Worm (Caenorhabditis elegans) whole organism, L4 larva: Measurements from ENCODE around the gene Y40B10A.5.

Source experiments
- F26F4.8 ChIP-seq: fragments of 200-800 bp; sonication (Bioruptor generic); conservative IDR thresholded peaks from 2 replicates; pipeline ENCODE4 v1.3.6; 2022; ENCODE audit warnings: missing genetic modification characterization, missing compliant biosample characterization
- T20F7.1 ChIP-seq: fragments of 200-800 bp; sonication (Bioruptor generic); optimal IDR thresholded peaks from 2 replicates; lab custom pipeline; 2018; ENCODE audit warnings: mild to moderate bottlenecking, missing genetic modification characterization, missing compliant biosample characterization
- T26A8.4 ChIP-seq: fragments of 200-800 bp; sonication (Bioruptor generic); IDR thresholded peaks from 2 replicates; pipeline ENCODE4 v1.3.6; 2022; ENCODE audit warnings: missing genetic modification characterization, missing compliant biosample characterization
- Y48G9A.11 ChIP-seq: fragments of 200-800 bp; sonication (Bioruptor generic); IDR thresholded peaks from 2 replicates; pipeline ENCODE4 v1.3.6; 2022; ENCODE audit warnings: missing genetic modification reagents, missing genetic modification characterization, missing compliant biosample characterization
- aha-1 ChIP-seq: fragments of 150-350 bp; peaks from one replicate; lab custom pipeline; 2014; ENCODE audit warnings: missing biosample characterization, missing genetic modification characterization
- aly-2 ChIP-seq: sonication (generic microtip); optimal IDR thresholded peaks from 2 replicates; lab custom pipeline; 2018; ENCODE audit warnings: missing biosample characterization, missing genetic modification characterization
- ama-1 ChIP-seq: fragments of 150-350 bp; optimal IDR thresholded peaks from 2 replicates; lab custom pipeline; 2014; ENCODE audit warnings: inconsistent platforms, mixed read lengths
- arid-1 ChIP-seq: fragments of 200-800 bp; sonication (Bioruptor generic); conservative IDR thresholded peaks from 2 replicates; pipeline ENCODE4 v1.3.6; 2022; ENCODE audit warnings: missing genetic modification reagents, missing genetic modification characterization, missing compliant biosample characterization
- attf-4 ChIP-seq: sonication (generic microtip); optimal IDR thresholded peaks from 3 replicates; lab custom pipeline; 2017; ENCODE audit warnings: missing biosample characterization, missing genetic modification characterization
- ceh-20 ChIP-seq: fragments of 200-800 bp; sonication (Bioruptor generic); IDR thresholded peaks from 2 replicates; pipeline ENCODE4 v1.3.6; 2022; ENCODE audit warnings: missing genetic modification reagents, missing genetic modification characterization, missing compliant biosample characterization
- ceh-32 ChIP-seq: sonication (generic microtip); optimal IDR thresholded peaks from 2 replicates; lab custom pipeline; 2016; ENCODE audit warnings: mild to moderate bottlenecking, missing genetic modification characterization, missing compliant biosample characterization; ENCODE audit not compliant: poor library complexity
- ceh-62 ChIP-seq: sonication (generic microtip); optimal IDR thresholded peaks from 2 replicates; lab custom pipeline; 2017; ENCODE audit warnings: missing biosample characterization, missing genetic modification characterization
- ces-1 ChIP-seq: fragments of 150-350 bp; sonication (generic microtip); optimal IDR thresholded peaks from 4 replicates; lab custom pipeline; 2014; ENCODE audit warnings: missing biosample characterization, missing genetic modification reagents, missing genetic modification characterization
- ctbp-1 ChIP-seq: fragments of 200-800 bp; sonication (Bioruptor generic); IDR thresholded peaks from 2 replicates; pipeline ENCODE4 v1.3.6; 2022; ENCODE audit warnings: missing genetic modification reagents, missing genetic modification characterization, missing compliant biosample characterization
- daf-16 ChIP-seq, 3 experiments: sonication (generic microtip); optimal IDR thresholded peaks; 2 replicates each; lab custom pipeline; 2016 to 2017; ENCODE audit warnings: missing genetic modification characterization in 3 of 3, missing genetic modification reagents in 3 of 3, mild to moderate bottlenecking in 2 of 3, missing compliant biosample characterization in 2 of 3, missing biosample characterization in 1 of 3, moderate library complexity in 1 of 3
- daf-19 ChIP-seq: fragments of 200-800 bp; sonication (Bioruptor generic); conservative IDR thresholded peaks from 2 replicates; pipeline ENCODE4 v1.3.6; 2022; ENCODE audit warnings: missing genetic modification characterization, missing compliant biosample characterization
- dpl-1 ChIP-seq: fragments of 150-350 bp; optimal IDR thresholded peaks from 2 replicates; lab custom pipeline; 2014; ENCODE audit warnings: missing biosample characterization, missing genetic modification reagents, missing genetic modification characterization
- duxl-1 ChIP-seq: sonication (generic microtip); optimal IDR thresholded peaks from 2 replicates; lab custom pipeline; 2016; ENCODE audit warnings: mild to moderate bottlenecking, missing genetic modification characterization, moderate library complexity, missing compliant biosample characterization; ENCODE audit not compliant: poor library complexity
- dve-1 ChIP-seq: sonication (generic microtip); optimal IDR thresholded peaks from 2 replicates; lab custom pipeline; 2017; ENCODE audit warnings: antibody characterized with exemption, mild to moderate bottlenecking, missing genetic modification characterization, missing compliant biosample characterization; ENCODE audit not compliant: insufficient read depth
- fkh-10 ChIP-seq: fragments of 150-350 bp; optimal IDR thresholded peaks from 2 replicates; lab custom pipeline; 2014; ENCODE audit warnings: missing biosample characterization, missing genetic modification reagents, missing genetic modification characterization
- hif-1 ChIP-seq, 2 experiments: sonication (generic microtip); optimal IDR thresholded peaks; 2 replicates each; lab custom pipeline; 2016 to 2017; ENCODE audit warnings: missing compliant biosample characterization in 2 of 2, missing genetic modification characterization in 2 of 2, missing genetic modification reagents in 2 of 2, missing genotype in 2 of 2, mild to moderate bottlenecking in 1 of 2
- hlh-30 ChIP-seq: sonication (generic microtip); optimal IDR thresholded peaks from 2 replicates; lab custom pipeline; 2017; ENCODE audit warnings: antibody characterized with exemption, mild to moderate bottlenecking, missing genetic modification characterization, missing compliant biosample characterization; ENCODE audit not compliant: insufficient read depth
- hmg-1.1 ChIP-seq: fragments of 200-800 bp; sonication (Bioruptor generic); IDR thresholded peaks from 2 replicates; pipeline ENCODE4 v1.3.6; 2022; ENCODE audit warnings: missing genetic modification reagents, missing genetic modification characterization, missing compliant biosample characterization
- lin-1 ChIP-seq: fragments of 200-800 bp; sonication (Bioruptor generic); IDR thresholded peaks from 2 replicates; pipeline ENCODE4 v1.3.6; 2022; ENCODE audit warnings: missing genetic modification reagents, missing genetic modification characterization, missing compliant biosample characterization
- lin-13 ChIP-seq: fragments of 150-350 bp; optimal IDR thresholded peaks from 2 replicates; lab custom pipeline; 2014; ENCODE audit warnings: missing biosample characterization, missing genetic modification reagents, missing genetic modification characterization
- lin-15B ChIP-seq: fragments of 150-350 bp; sonication (generic microtip); optimal IDR thresholded peaks from 3 replicates; lab custom pipeline; 2014; ENCODE audit warnings: missing biosample characterization, missing genetic modification characterization
- lin-29 ChIP-seq: fragments of 200-800 bp; sonication (Bioruptor generic); IDR thresholded peaks from 2 replicates; pipeline ENCODE4 v1.3.6; 2022; ENCODE audit warnings: missing genetic modification reagents, missing genetic modification characterization, missing compliant biosample characterization
- lin-38 ChIP-seq: fragments of 200-800 bp; sonication (Bioruptor generic); IDR thresholded peaks from 2 replicates; pipeline ENCODE4 v1.3.6; 2022; ENCODE audit warnings: missing genetic modification reagents, missing genetic modification characterization, missing compliant biosample characterization
- madf-5 ChIP-seq, 2 experiments: fragments of 200-800 bp; sonication (Bioruptor generic); IDR thresholded peaks; 2 replicates each; pipeline ENCODE4 v1.3.6; 2022; ENCODE audit warnings: missing compliant biosample characterization in 2 of 2, missing genetic modification characterization in 2 of 2
- mdt-29 ChIP-seq: fragments of 200-800 bp; sonication (Bioruptor generic); IDR thresholded peaks from 2 replicates; pipeline ENCODE4 v1.3.6; 2022; ENCODE audit warnings: missing genetic modification reagents, missing genetic modification characterization, missing compliant biosample characterization
- mxl-2 ChIP-seq: fragments of 200-800 bp; sonication (Bioruptor generic); conservative IDR thresholded peaks from 2 replicates; pipeline ENCODE4 v1.3.6; 2022; ENCODE audit warnings: missing genetic modification reagents, missing genetic modification characterization, missing compliant biosample characterization
- mxl-3 ChIP-seq: fragments of 200-800 bp; sonication (Bioruptor generic); optimal IDR thresholded peaks from 2 replicates; lab custom pipeline; 2018; ENCODE audit warnings: mild to moderate bottlenecking, missing genetic modification characterization, missing compliant biosample characterization
- nhr-102 ChIP-seq: sonication (generic microtip); optimal IDR thresholded peaks from 2 replicates; lab custom pipeline; 2016; ENCODE audit warnings: mild to moderate bottlenecking, missing genetic modification characterization, moderate library complexity, missing compliant biosample characterization
- nhr-11 ChIP-seq: fragments of 150-350 bp; optimal IDR thresholded peaks from 2 replicates; lab custom pipeline; 2014; ENCODE audit warnings: missing biosample characterization, missing genetic modification characterization
- nhr-111 ChIP-seq: fragments of 200-800 bp; sonication (Bioruptor generic); optimal IDR thresholded peaks from 2 replicates; lab custom pipeline; 2018; ENCODE audit warnings: mild to moderate bottlenecking, missing genetic modification characterization, missing compliant biosample characterization
- nhr-42 ChIP-seq: fragments of 200-800 bp; sonication (Bioruptor generic); IDR thresholded peaks from 2 replicates; pipeline ENCODE4 v1.3.6; 2022; ENCODE audit warnings: missing genetic modification characterization, missing compliant biosample characterization
- nhr-77 ChIP-seq: fragments of 150-350 bp; optimal IDR thresholded peaks from 2 replicates; lab custom pipeline; 2014; ENCODE audit warnings: missing biosample characterization, missing genetic modification characterization
- pha-4 ChIP-seq, 2 experiments: fragments of 150-350 bp in 1 of 2; fragments of 200-800 bp in 1 of 2; sonication (Bioruptor generic) in 1 of 2; IDR thresholded peaks in 1 of 2; optimal IDR thresholded peaks in 1 of 2; 2 replicates each; pipeline versions ENCODE4 v1.3.6 to Lab custom; 2014 to 2022; ENCODE audit warnings: missing genetic modification characterization in 2 of 2, missing genetic modification reagents in 2 of 2, missing biosample characterization in 1 of 2, missing compliant biosample characterization in 1 of 2
- pqm-1 ChIP-seq: sonication (generic microtip); optimal IDR thresholded peaks from 2 replicates; lab custom pipeline; 2017; ENCODE audit warnings: missing biosample characterization, missing genetic modification characterization
- saeg-2 ChIP-seq: fragments of 200-800 bp; sonication (Bioruptor generic); IDR thresholded peaks from 2 replicates; pipeline ENCODE4 v1.3.6; 2022; ENCODE audit warnings: missing genetic modification reagents, missing genetic modification characterization, missing compliant biosample characterization
- snpc-4 ChIP-seq: fragments of 150-350 bp; optimal IDR thresholded peaks from 2 replicates; lab custom pipeline; 2014; ENCODE audit warnings: missing biosample characterization, missing genetic modification characterization
- unc-62 ChIP-seq, 3 experiments: fragments of 150-350 bp in 1 of 3; sonication (generic microtip); optimal IDR thresholded peaks in 2 of 3; peaks in 1 of 3; 1 replicate in 1 of 3; 2 replicates in 2 of 3; lab custom pipeline; 2014 to 2017; ENCODE audit warnings: missing biosample characterization in 3 of 3, missing genetic modification characterization in 3 of 3, missing genetic modification reagents in 3 of 3, missing genotype in 1 of 3
- zfp-3 ChIP-seq: fragments of 200-800 bp; sonication (Bioruptor generic); conservative IDR thresholded peaks from 2 replicates; pipeline ENCODE4 v1.3.6; 2022; ENCODE audit warnings: missing genetic modification reagents, missing genetic modification characterization, missing compliant biosample characterization
- zip-11 ChIP-seq: fragments of 200-800 bp; sonication (Bioruptor generic); IDR thresholded peaks from 2 replicates; pipeline ENCODE4 v1.3.6; 2022; ENCODE audit warnings: missing genetic modification characterization, missing compliant biosample characterization
- ztf-7 ChIP-seq: fragments of 150-350 bp; optimal IDR thresholded peaks from 2 replicates; lab custom pipeline; 2014; ENCODE audit warnings: missing biosample characterization, missing genetic modification characterization

Gene Y40B10A.5

ce11 chrV:2016428-2016827 lies 29.4 kb downstream of the Y40B10A.5 start, which contains the start of gene F59A7.2:
F59A7.2 (minus strand) TSS chrV:2016528.
- no peak for TF ChIP-seq lin-15B (tag; lab: Kevin White, UChicago)
- TF ChIP-seq aha-1, result peak; percentile 16

DNA sequence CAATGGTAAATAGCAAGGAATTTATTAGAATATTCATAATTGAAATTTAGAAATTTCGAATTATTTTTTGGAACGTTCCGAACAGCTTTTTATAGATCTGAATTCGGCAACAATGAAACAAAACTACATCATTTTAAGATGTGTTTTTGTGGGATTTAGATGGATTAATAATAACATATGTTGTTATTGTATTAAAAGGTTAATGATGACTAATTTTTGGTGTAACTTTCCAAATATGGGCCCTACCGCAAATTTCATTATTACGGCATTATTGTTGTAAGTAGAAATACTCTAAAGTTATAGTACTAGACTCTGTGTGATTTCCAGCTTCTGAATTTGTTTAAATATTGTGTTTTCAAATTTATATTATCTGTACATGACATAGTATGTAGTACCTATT lies 32.0 kb downstream of the Y40B10A.5 start, which contains the start of gene F59A7.11:
Gene F59A7.11, minus strand, starts transcription at position 101 of the 400 bp plus-strand sequence.
- TF ChIP-seq ceh-32 (tag; lab: Kevin White, UChicago) (no peak), Y48G9A.11 (GFP tag; lab: Robert Waterston, UW) (no peak), zip-11 (no peak), duxl-1 (tag; lab: Kevin White, UChicago) (no peak), mdt-29 (GFP tag; lab: Robert Waterston, UW) (no peak), nhr-11 (no peak), daf-16 (GFP tag; optimal IDR thresholded peaks at IDR 0.05; lab: Kevin White, UChicago) (no peak), daf-16 (tag; optimal IDR thresholded peaks at IDR 0.05; lab: Kevin White, UChicago) (no peak), snpc-4 (tag; lab: Kevin White, UChicago) (no peak), ceh-20 (GFP tag; lab: Robert Waterston, UW) (no peak), ceh-62 (tag; lab: Kevin White, UChicago) (no peak), ctbp-1 (GFP tag; lab: Robert Waterston, UW) (no peak), lin-13 (no peak), fkh-10 (no peak), T26A8.4 (GFP tag; lab: Robert Waterston, UW) (no peak), attf-4 (tag; lab: Kevin White, UChicago) (no peak), daf-19 (no peak), lin-15B (tag; lab: Kevin White, UChicago) (no peak), arid-1 (no peak), dve-1 (tag; lab: Kevin White, UChicago) (no peak), zfp-3 (GFP tag; lab: Robert Waterston, UW) (no peak)

- TF ChIP-seq nhr-77 (tag; lab: Kevin White, UChicago) (no peak), dpl-1 (GFP tag; lab: Kevin White, UChicago) (no peak), T20F7.1 (GFP tag; lab: Kevin White, UChicago) (no peak), ces-1 (no peak), aly-2 (tag; lab: Kevin White, UChicago) (no peak), hif-1 (tag; optimal IDR thresholded peaks at IDR 0.05; lab: Kevin White, UChicago) (no peak), ctbp-1 (GFP tag; lab: Robert Waterston, UW) (no peak), pqm-1 (tag; lab: Kevin White, UChicago) (no peak), ama-1 (lab: Kevin White, UChicago) (no peak), saeg-2 (no peak), F26F4.8 (GFP tag; lab: Robert Waterston, UW) (no peak), lin-1 (GFP tag; lab: Robert Waterston, UW) (no peak), hlh-30 (no peak), mxl-2 (GFP tag; lab: Robert Waterston, UW) (no peak), zfp-3 (GFP tag; lab: Robert Waterston, UW) (no peak), madf-5 (GFP tag; IDR thresholded peaks at IDR 0.05; lab: Robert Waterston, UW) (no peak), ztf-7 (tag; lab: Kevin White, UChicago) (no peak)
These were observed 34.1 kb downstream of the Y40B10A.5 start, which contains the start of gene F59A7.7 for ce11 chrV:2011777-2012176. F59A7.7 (plus strand) TSS chrV:2012077.

ce11 chrV:2008412-2008811 lies 37.4 kb downstream of the Y40B10A.5 start:
- TF ChIP-seq nhr-42 (GFP tag; lab: Robert Waterston, UW), result peak; percentile 47; the same call in 1 of the 2 replicates
- peak; percentile 70 for TF ChIP-seq nhr-102 (tag; lab: Kevin White, UChicago)
- no peak for TF ChIP-seq lin-29 (GFP tag; lab: Robert Waterston, UW)
- no peak for TF ChIP-seq pha-4 (GFP tag; IDR thresholded peaks at IDR 0.05; lab: Robert Waterston, UW)
- no peak for TF ChIP-seq pha-4 (tag; optimal IDR thresholded peaks at IDR 0.05; lab: Kevin White, UChicago)
- peak; percentile 50; the same call in 1 of the 2 replicates for TF ChIP-seq hmg-1.1 (GFP tag; lab: Robert Waterston, UW)
- no peak for TF ChIP-seq ces-1
- TF ChIP-seq dve-1 (tag; lab: Kevin White, UChicago), result peak; percentile 34
- peak; percentile 3 for TF ChIP-seq mxl-3 (GFP tag; lab: Kevin White, UChicago)
- TF ChIP-seq lin-38, result peak; percentile 88
- TF ChIP-seq T26A8.4 (GFP tag; lab: Robert Waterston, UW), result peak; percentile 67
- peak in 1 of 2 experiments; percentile 80 for TF ChIP-seq unc-62 (GFP tag; optimal IDR thresholded peaks at IDR 0.05 in 1 of 2; lab: Kevin White, UChicago)
- no peak for TF ChIP-seq unc-62 (tag; optimal IDR thresholded peaks at IDR 0.05; lab: Kevin White, UChicago)
- TF ChIP-seq lin-15B (tag; lab: Kevin White, UChicago), result peak; percentile 15
- no peak for TF ChIP-seq nhr-111 (GFP tag; lab: Kevin White, UChicago)
